Fruit fly (Drosophila melanogaster) whole organism, embryonic: ENCODE results near the gene kibra.
A peak's percentile ranks its signal among the peaks of the same experiment; 100 is the strongest.

ENCODE experiments used
- C15 ChIP-seq: fragments of 200-800 bp; sonication (Bioruptor generic); IDR thresholded peaks from 3 replicates; pipeline ENCODE4 v1.3.6; 2022; ENCODE audit warnings: missing biosample characterization, missing genetic modification characterization
- CG1024 ChIP-seq: fragments of 200-800 bp; sonication (Bioruptor generic); IDR thresholded peaks from 2 replicates; pipeline ENCODE4 v1.3.6; 2022; ENCODE audit warnings: missing biosample characterization, missing genetic modification characterization
- CG10267 ChIP-seq: fragments of 200-800 bp; sonication (Bioruptor generic); optimal IDR thresholded peaks from 2 replicates; lab custom pipeline; 2018; ENCODE audit warnings: missing biosample characterization, mild to moderate bottlenecking, missing genetic modification characterization, moderate library complexity
- CG11695 ChIP-seq: fragments of 200-800 bp; sonication (Bioruptor generic); IDR thresholded peaks from 3 replicates; pipeline ENCODE4 v1.3.6; 2022; ENCODE audit warnings: missing biosample characterization, missing genetic modification characterization
- CG12155 ChIP-seq: fragments of 200-800 bp; sonication (Bioruptor generic); optimal IDR thresholded peaks from 3 replicates; lab custom pipeline; 2016; ENCODE audit warnings: missing biosample characterization, missing genetic modification characterization
- CG12391 ChIP-seq: fragments of 200-800 bp; sonication (Bioruptor generic); optimal IDR thresholded peaks from 3 replicates; lab custom pipeline; 2018; ENCODE audit warnings: missing biosample characterization, mild to moderate bottlenecking, missing genetic modification characterization, moderate library complexity
- CG13424 ChIP-seq: fragments of 200-800 bp; sonication (Bioruptor generic); optimal IDR thresholded peaks from 2 replicates; lab custom pipeline; 2019; ENCODE audit warnings: missing biosample characterization, mild to moderate bottlenecking, missing genetic modification characterization, moderate library complexity
- CG14860 ChIP-seq: fragments of 200-800 bp; sonication (Bioruptor generic); IDR thresholded peaks from 3 replicates; pipeline ENCODE4 v1.3.6; 2022; ENCODE audit warnings: missing biosample characterization, missing genetic modification characterization; ENCODE audit not compliant: partially characterized antibody
- CG15514 ChIP-seq: fragments of 200-800 bp; sonication (Bioruptor generic); optimal IDR thresholded peaks from 3 replicates; lab custom pipeline; 2017; ENCODE audit warnings: missing biosample characterization, missing genetic modification characterization, mild to moderate bottlenecking, moderate library complexity, missing genetic modification reagents
- CG1602 ChIP-seq: fragments of 200-800 bp; sonication (Bioruptor generic); optimal IDR thresholded peaks from 3 replicates; lab custom pipeline; 2016; ENCODE audit warnings: missing biosample characterization, missing genetic modification characterization
- CG2712 ChIP-seq: fragments of 200-800 bp; optimal IDR thresholded peaks from 3 replicates; lab custom pipeline; 2019; ENCODE audit warnings: missing biosample characterization, mild to moderate bottlenecking, missing genetic modification characterization, moderate library complexity
- CG3281 ChIP-seq: fragments of 200-800 bp; sonication (Bioruptor generic); optimal IDR thresholded peaks from 3 replicates; lab custom pipeline; 2017; ENCODE audit warnings: missing biosample characterization, mild to moderate bottlenecking, missing genetic modification characterization
- CG4424 ChIP-seq: fragments of 200-800 bp; sonication (Bioruptor generic); optimal IDR thresholded peaks from 3 replicates; lab custom pipeline; 2016; ENCODE audit warnings: missing biosample characterization, missing genetic modification characterization
- CG7271 ChIP-seq: fragments of 200-800 bp; sonication (Bioruptor generic); optimal IDR thresholded peaks from 2 replicates; lab custom pipeline; 2018; ENCODE audit warnings: missing biosample characterization, mild to moderate bottlenecking, missing genetic modification characterization, moderate library complexity
- CG9215 ChIP-seq: fragments of 200-800 bp; sonication (Bioruptor generic); IDR thresholded peaks from 2 replicates; pipeline ENCODE4 v1.3.6; 2022; ENCODE audit warnings: missing biosample characterization, missing genetic modification characterization
- CG9797 ChIP-seq: fragments of 200-800 bp; sonication (Bioruptor generic); optimal IDR thresholded peaks from 3 replicates; lab custom pipeline; 2018; ENCODE audit warnings: missing biosample characterization, mild to moderate bottlenecking, missing genetic modification characterization
- D19A ChIP-seq: fragments of 200-800 bp; optimal IDR thresholded peaks from 3 replicates; lab custom pipeline; 2019; ENCODE audit warnings: missing biosample characterization, mild to moderate bottlenecking, missing genetic modification characterization, moderate library complexity
- Dip2 ChIP-seq: fragments of 200-800 bp; sonication (Bioruptor generic); IDR thresholded peaks from 2 replicates; pipeline ENCODE4 v1.3.6; 2022; ENCODE audit warnings: missing biosample characterization, missing genetic modification characterization
- Dll ChIP-seq: fragments of 200-800 bp; sonication (Bioruptor generic); IDR thresholded peaks from 4 replicates; pipeline ENCODE4 v1.3.6; 2022; ENCODE audit warnings: missing biosample characterization, missing genetic modification characterization; ENCODE audit not compliant: partially characterized antibody
- Dp ChIP-seq: fragments of 200-800 bp; sonication (Bioruptor generic); optimal IDR thresholded peaks from 2 replicates; lab custom pipeline; 2018; ENCODE audit warnings: missing biosample characterization, mild to moderate bottlenecking, missing genetic modification characterization, moderate library complexity
- Dref ChIP-seq: fragments of 200-800 bp; sonication (Bioruptor generic); IDR thresholded peaks from 2 replicates; pipeline ENCODE4 v1.3.6; 2022; ENCODE audit warnings: missing biosample characterization, missing genetic modification characterization
- H15 ChIP-seq: fragments of 200-800 bp; sonication (Bioruptor generic); IDR thresholded peaks from 3 replicates; pipeline ENCODE4 v1.3.6; 2022; ENCODE audit warnings: missing biosample characterization, missing genetic modification characterization
- HLHmδ ChIP-seq: fragments of 200-800 bp; sonication (Bioruptor generic); optimal IDR thresholded peaks from 2 replicates; lab custom pipeline; 2018; ENCODE audit warnings: missing biosample characterization, mild to moderate bottlenecking, missing genetic modification characterization, moderate library complexity
- MTF-1 ChIP-seq: fragments of 200-800 bp; sonication (Bioruptor generic); optimal IDR thresholded peaks from 2 replicates; lab custom pipeline; 2018; ENCODE audit warnings: missing biosample characterization, mild to moderate bottlenecking, missing genetic modification characterization, borderline replicate concordance
- Oli ChIP-seq: fragments of 200-800 bp; sonication (Bioruptor generic); optimal IDR thresholded peaks from 2 replicates; lab custom pipeline; 2018; ENCODE audit warnings: missing biosample characterization, mild to moderate bottlenecking, missing genetic modification characterization, moderate library complexity
- Side ChIP-seq: fragments of 200-800 bp; sonication (Bioruptor generic); optimal IDR thresholded peaks from 2 replicates; lab custom pipeline; 2016; ENCODE audit warnings: missing biosample characterization, missing genetic modification characterization
- Ssrp ChIP-seq: fragments of 200-800 bp; sonication (Bioruptor generic); optimal IDR thresholded peaks from 2 replicates; lab custom pipeline; 2018; ENCODE audit warnings: missing biosample characterization, mild to moderate bottlenecking, missing genetic modification characterization, moderate library complexity
- Stat92E ChIP-seq, 3 experiments: fragments of >200 bp in 2 of 3; fragments of 200-800 bp in 1 of 3; sonication (Bioruptor generic) in 1 of 3; optimal IDR thresholded peaks; 2 replicates each; lab custom pipeline; 2017 to 2019; ENCODE audit warnings: missing biosample characterization in 3 of 3, missing genetic modification characterization in 3 of 3, mild to moderate bottlenecking in 1 of 3, moderate library complexity in 1 of 3
- ab ChIP-seq: fragments of 200-800 bp; sonication (Bioruptor generic); optimal IDR thresholded peaks from 2 replicates; lab custom pipeline; 2016; ENCODE audit warnings: missing biosample characterization, missing genetic modification characterization
- ap ChIP-seq: fragments of 200-800 bp; sonication (Bioruptor generic); IDR thresholded peaks from 2 replicates; pipeline ENCODE4 v1.3.6; 2022; ENCODE audit warnings: missing biosample characterization, missing genetic modification characterization
- crol ChIP-seq: fragments of 200-800 bp; sonication (Bioruptor generic); IDR thresholded peaks from 2 replicates; pipeline ENCODE4 v1.3.6; 2022; ENCODE audit warnings: missing biosample characterization, missing genetic modification characterization
- cwo ChIP-seq: fragments of 200-800 bp; sonication (Bioruptor generic); optimal IDR thresholded peaks from 3 replicates; lab custom pipeline; 2017; ENCODE audit warnings: missing biosample characterization, missing genetic modification characterization, mild to moderate bottlenecking, moderate library complexity, missing genetic modification reagents
- dpn ChIP-seq, 2 experiments: fragments of 200-800 bp; sonication (Bioruptor generic); optimal IDR thresholded peaks; 3 replicates each; lab custom pipeline; 2016; ENCODE audit warnings: missing biosample characterization in 2 of 2, missing genetic modification characterization in 2 of 2
- gt ChIP-seq: fragments of 200-800 bp; sonication (Bioruptor generic); IDR thresholded peaks from 2 replicates; pipeline ENCODE4 v1.3.6; 2022; ENCODE audit warnings: missing biosample characterization, missing genetic modification characterization
- lab ChIP-seq: fragments of 200-800 bp; sonication (Bioruptor generic); optimal IDR thresholded peaks from 3 replicates; lab custom pipeline; 2017; ENCODE audit warnings: missing biosample characterization, missing genetic modification characterization, mild to moderate bottlenecking, moderate library complexity, missing genetic modification reagents
- lilli ChIP-seq: fragments of 200-800 bp; sonication (Bioruptor generic); optimal IDR thresholded peaks from 3 replicates; lab custom pipeline; 2016; ENCODE audit warnings: missing biosample characterization, missing genetic modification characterization
- maf-S ChIP-seq: fragments of 200-800 bp; sonication (Bioruptor generic); optimal IDR thresholded peaks from 2 replicates; lab custom pipeline; 2016; ENCODE audit warnings: missing biosample characterization, missing genetic modification characterization
- mirr ChIP-seq: fragments of 200-800 bp; sonication (Bioruptor generic); optimal IDR thresholded peaks from 3 replicates; lab custom pipeline; 2018; ENCODE audit warnings: missing biosample characterization, mild to moderate bottlenecking, missing genetic modification characterization
- nerfin-2 ChIP-seq: fragments of 200-800 bp; sonication (Bioruptor generic); IDR thresholded peaks from 2 replicates; pipeline ENCODE4 v1.3.6; 2022; ENCODE audit warnings: missing biosample characterization, missing genetic modification characterization; ENCODE audit not compliant: partially characterized antibody
- nmo ChIP-seq: fragments of 200-800 bp; sonication (Bioruptor generic); optimal IDR thresholded peaks from 2 replicates; lab custom pipeline; 2018; ENCODE audit warnings: missing biosample characterization, mild to moderate bottlenecking, missing genetic modification characterization, moderate library complexity
- oc ChIP-seq: fragments of 200-800 bp; sonication (Bioruptor generic); optimal IDR thresholded peaks from 2 replicates; lab custom pipeline; 2018; ENCODE audit warnings: missing biosample characterization, mild to moderate bottlenecking, missing genetic modification characterization, moderate library complexity
- onecut ChIP-seq: fragments of 200-800 bp; sonication (Bioruptor generic); IDR thresholded peaks from 2 replicates; pipeline ENCODE4 v1.3.6; 2022; ENCODE audit warnings: missing biosample characterization, missing genetic modification characterization
- pho ChIP-seq: fragments of 200-800 bp; sonication (Bioruptor generic); optimal IDR thresholded peaks from 2 replicates; lab custom pipeline; 2016; ENCODE audit warnings: missing biosample characterization, missing genetic modification characterization
- row ChIP-seq: fragments of 200-800 bp; sonication (Bioruptor generic); IDR thresholded peaks from 3 replicates; pipeline ENCODE4 v1.3.6; 2022; ENCODE audit warnings: missing biosample characterization, missing genetic modification characterization
- sob ChIP-seq: fragments of 200-800 bp; sonication (Bioruptor generic); IDR thresholded peaks from 2 replicates; pipeline ENCODE4 v1.3.6; 2022; ENCODE audit warnings: missing biosample characterization, missing genetic modification characterization
- unc-4 ChIP-seq: fragments of 200-800 bp; sonication (Bioruptor generic); IDR thresholded peaks from 2 replicates; pipeline ENCODE4 v1.3.6; 2022; ENCODE audit warnings: missing biosample characterization, missing genetic modification characterization; ENCODE audit not compliant: partially characterized antibody
- vvl ChIP-seq: fragments of 200-800 bp; sonication (Bioruptor generic); IDR thresholded peaks from 2 replicates; pipeline ENCODE4 v1.3.6; 2022; ENCODE audit warnings: missing biosample characterization, missing genetic modification characterization
- wek ChIP-seq: fragments of 200-800 bp; sonication (Bioruptor generic); optimal IDR thresholded peaks from 3 replicates; lab custom pipeline; 2018; ENCODE audit warnings: missing biosample characterization, mild to moderate bottlenecking, missing genetic modification characterization, moderate library complexity
- zf30C ChIP-seq: fragments of 200-800 bp; sonication (Bioruptor generic); optimal IDR thresholded peaks from 3 replicates; lab custom pipeline; 2018; ENCODE audit warnings: missing biosample characterization, mild to moderate bottlenecking, missing genetic modification characterization
- zfh1 ChIP-seq: fragments of 200-800 bp; sonication (Bioruptor generic); IDR thresholded peaks from 3 replicates; pipeline ENCODE4 v1.3.6; 2022; ENCODE audit warnings: missing biosample characterization, missing genetic modification characterization

Gene kibra

dm6 chr3R:14739088-14739487, 15.0 kb upstream of the kibra start (continued):
- TF ChIP-seq CG7271 (tag; lab: Kevin White, UChicago) (no peak), lab (GFP tag; lab: Kevin White, UChicago) (peak; percentile 66), CG15514 (GFP tag; lab: Kevin White, UChicago) (peak; percentile 22), CG14860 (GFP tag; lab: Robert Waterston, UW) (no peak), H15 (GFP tag; lab: Robert Waterston, UW) (no peak), CG4424 (no peak), gt (GFP tag; lab: Robert Waterston, UW) (no peak), CG10267 (tag; lab: Kevin White, UChicago) (peak; percentile 78), CG9215 (GFP tag; lab: Robert Waterston, UW) (no peak), CG11695 (GFP tag; lab: Robert Waterston, UW) (0 out of 3 replicates have a peak, but pooled peaks have one; percentile 26), zf30C (GFP tag; lab: Kevin White, UChicago) (peak; percentile 16), nmo (GFP tag; lab: Kevin White, UChicago) (peak; percentile 13), onecut (GFP tag; lab: Robert Waterston, UW) (peak; percentile 49), Dp (GFP tag; lab: Kevin White, UChicago) (no peak), row (GFP tag; lab: Robert Waterston, UW) (peak; percentile 6; the same call in 1 of the 3 replicates), Dref (no peak), CG1602 (GFP tag; lab: Kevin White, UChicago) (no peak), nerfin-2 (no peak), pho (peak; percentile 20), Ssrp (tag; lab: Kevin White, UChicago) (no peak), CG9797 (GFP tag; lab: Kevin White, UChicago) (no peak), CG12155 (GFP tag; lab: Kevin White, UChicago) (peak; percentile 11), maf-S (GFP tag; lab: Kevin White, UChicago) (no peak), Dll (GFP tag; lab: Robert Waterston, UW) (peak; percentile 27; the same call in 1 of the 4 replicates), ab (no peak), crol (GFP tag; lab: Robert Waterston, UW) (peak; percentile 62), D19A (tag; lab: Kevin White, UChicago) (no peak), wek (GFP tag; lab: Kevin White, UChicago) (peak; percentile 16), zfh1 (peak; percentile 46; the same call in 1 of the 3 replicates), cwo (GFP tag; lab: Kevin White, UChicago) (no peak), lilli (GFP tag; lab: Kevin White, UChicago) (no peak), vvl (GFP tag; lab: Robert Waterston, UW) (peak; percentile 93), sob (GFP tag; lab: Robert Waterston, UW) (peak; percentile 48), CG2712 (tag; lab: Kevin White, UChicago) (peak; percentile 17), Stat92E (GFP tag; optimal IDR thresholded peaks at IDR 0.05; lab: Kevin White, UChicago) (peak in 1 of 3 experiments; percentile 19), mirr (GFP tag; lab: Kevin White, UChicago) (peak; percentile 82), unc-4 (GFP tag; lab: Robert Waterston, UW) (peak; percentile 28; the same call in 1 of the 2 replicates), MTF-1 (GFP tag; lab: Kevin White, UChicago) (peak; percentile 63), oc (tag; lab: Kevin White, UChicago) (peak; percentile 75), CG3281 (GFP tag; lab: Kevin White, UChicago) (peak; percentile 8), ap (GFP tag; lab: Robert Waterston, UW) (no peak), CG13424 (tag; lab: Kevin White, UChicago) (no peak), Dip2 (no peak), Oli (tag; lab: Kevin White, UChicago) (no peak), dpn (GFP tag; optimal IDR thresholded peaks at IDR 0.05; lab: Kevin White, UChicago) (no peak), HLHmδ (GFP tag; lab: Kevin White, UChicago) (peak; percentile 77), CG12391 (tag; lab: Kevin White, UChicago) (no peak), C15 (no peak), Side (GFP tag; lab: Kevin White, UChicago) (peak; percentile 37), CG1024 (GFP tag; lab: Robert Waterston, UW) (no peak)
